Worm (Caenorhabditis elegans) whole organism, L1 larva: ENCODE data around the gene C02D5.2.
A peak's percentile ranks its signal among the peaks of the same experiment; 100 is the strongest.

ENCODE experiments used
- C34B4.2 ChIP-seq: sonication (generic microtip); optimal IDR thresholded peaks from 2 replicates; lab custom pipeline; 2017; ENCODE audit warnings: mild to moderate bottlenecking, missing genetic modification characterization, missing compliant biosample characterization
- aly-2 ChIP-seq: fragments of 150-350 bp; optimal IDR thresholded peaks from 2 replicates; lab custom pipeline; 2014; ENCODE audit warnings: missing biosample characterization, missing genetic modification characterization
- blmp-1 ChIP-seq: fragments of 150-350 bp; optimal IDR thresholded peaks from 2 replicates; lab custom pipeline; 2014; ENCODE audit warnings: missing biosample characterization, missing genetic modification characterization
- ceh-63 ChIP-seq: fragments of 200-800 bp; sonication (Bioruptor generic); optimal IDR thresholded peaks from 2 replicates; lab custom pipeline; 2018; ENCODE audit warnings: mild to moderate bottlenecking, missing genetic modification characterization, missing compliant biosample characterization
- ceh-8 ChIP-seq: fragments of 200-800 bp; sonication (Bioruptor generic); optimal IDR thresholded peaks from 2 replicates; lab custom pipeline; 2018; ENCODE audit warnings: mild to moderate bottlenecking, missing genetic modification characterization, moderate library complexity, missing compliant biosample characterization
- ceh-88 ChIP-seq: fragments of 200-800 bp; sonication (Bioruptor generic); IDR thresholded peaks from 2 replicates; pipeline ENCODE4 v1.3.6; 2022; ENCODE audit warnings: missing genetic modification characterization, missing compliant biosample characterization
- ces-1 ChIP-seq: fragments of 150-350 bp; optimal IDR thresholded peaks from 2 replicates; lab custom pipeline; 2014; ENCODE audit warnings: missing biosample characterization, missing genetic modification reagents, missing genetic modification characterization
- dpl-1 ChIP-seq, 3 experiments: fragments of 150-350 bp in 2 of 3; sonication (generic microtip) in 1 of 3; optimal IDR thresholded peaks; 2 replicates each; lab custom pipeline; 2014 to 2017; ENCODE audit warnings: missing biosample characterization in 3 of 3, missing genetic modification characterization in 3 of 3, missing genetic modification reagents in 3 of 3
- efl-1 ChIP-seq, 4 experiments: fragments of 150-350 bp; optimal IDR thresholded peaks in 3 of 4; peaks in 1 of 4; 1 replicate in 1 of 4; 2 replicates in 3 of 4; lab custom pipeline; 2014; ENCODE audit warnings: missing biosample characterization in 2 of 4, missing genetic modification characterization in 2 of 4, missing genetic modification reagents in 2 of 4
- elt-2 ChIP-seq: sonication (generic microtip); optimal IDR thresholded peaks from 2 replicates; lab custom pipeline; 2016; ENCODE audit warnings: missing genetic modification characterization, mild to moderate bottlenecking, inconsistent platforms, missing compliant biosample characterization, missing genetic modification reagents
- elt-3 ChIP-seq, 6 experiments: fragments of 150-350 bp in 1 of 6; sonication (generic microtip); optimal IDR thresholded peaks; 2 replicates each; lab custom pipeline; 2017 to 2018; ENCODE audit warnings: missing biosample characterization in 6 of 6, missing genetic modification characterization in 6 of 6, inconsistent platforms in 1 of 6
- ets-5 ChIP-seq: fragments of 200-800 bp; sonication (Bioruptor generic); IDR thresholded peaks from 2 replicates; pipeline ENCODE4 v1.3.6; 2022; ENCODE audit warnings: missing genetic modification characterization, missing compliant biosample characterization
- fkh-10 ChIP-seq: sonication (generic microtip); optimal IDR thresholded peaks from 2 replicates; lab custom pipeline; 2017; ENCODE audit warnings: missing biosample characterization, missing genetic modification reagents, missing genetic modification characterization
- fkh-8 ChIP-seq: sonication (generic microtip); optimal IDR thresholded peaks from 2 replicates; lab custom pipeline; 2016; ENCODE audit warnings: mild to moderate bottlenecking, missing genetic modification characterization, missing compliant biosample characterization
- grh-1 ChIP-seq: fragments of 200-800 bp; sonication (Bioruptor generic); IDR thresholded peaks from 2 replicates; pipeline ENCODE4 v1.3.6; 2022; ENCODE audit warnings: missing genetic modification reagents, missing genetic modification characterization, missing compliant biosample characterization
- hlh-17 ChIP-seq: fragments of 200-800 bp; sonication (Bioruptor generic); optimal IDR thresholded peaks from 2 replicates; lab custom pipeline; 2018; ENCODE audit warnings: missing genetic modification characterization, mild to moderate bottlenecking, missing compliant biosample characterization, moderate library complexity, borderline replicate concordance
- lin-14 ChIP-seq: fragments of 200-800 bp; sonication (Bioruptor generic); optimal IDR thresholded peaks from 2 replicates; lab custom pipeline; 2018; ENCODE audit warnings: mild to moderate bottlenecking, missing genetic modification characterization, moderate library complexity, missing compliant biosample characterization
- lir-3 ChIP-seq: sonication (generic microtip); optimal IDR thresholded peaks from 2 replicates; lab custom pipeline; 2016; ENCODE audit warnings: mild to moderate bottlenecking, missing genetic modification characterization, moderate library complexity, missing compliant biosample characterization; ENCODE audit not compliant: poor library complexity
- lsy-2 ChIP-seq, 2 experiments: fragments of 150-350 bp; optimal IDR thresholded peaks; 2 replicates each; lab custom pipeline; 2014; ENCODE audit warnings: missing biosample characterization in 2 of 2, missing genetic modification characterization in 2 of 2
- nhr-11 ChIP-seq: fragments of 150-350 bp; optimal IDR thresholded peaks from 2 replicates; lab custom pipeline; 2014; ENCODE audit warnings: missing biosample characterization, missing genetic modification characterization
- nhr-20 ChIP-seq: sonication (generic microtip); optimal IDR thresholded peaks from 2 replicates; lab custom pipeline; 2016; ENCODE audit warnings: mild to moderate bottlenecking, missing genetic modification characterization, missing compliant biosample characterization
- nhr-237 ChIP-seq: fragments of 150-350 bp; optimal IDR thresholded peaks from 2 replicates; lab custom pipeline; 2014; ENCODE audit warnings: missing biosample characterization, missing genetic modification characterization
- nhr-47 ChIP-seq: sonication (generic microtip); optimal IDR thresholded peaks from 2 replicates; lab custom pipeline; 2016; ENCODE audit warnings: mild to moderate bottlenecking, missing genetic modification characterization, moderate library complexity, missing compliant biosample characterization
- nhr-71 ChIP-seq: sonication (generic microtip); optimal IDR thresholded peaks from 2 replicates; lab custom pipeline; 2016; ENCODE audit warnings: mild to moderate bottlenecking, missing genetic modification characterization, moderate library complexity, missing compliant biosample characterization
- nhr-76 ChIP-seq: sonication (generic microtip); optimal IDR thresholded peaks from 2 replicates; lab custom pipeline; 2017; ENCODE audit warnings: missing biosample characterization, missing genetic modification characterization
- nhr-85 ChIP-seq: sonication (generic microtip); peaks from one replicate; lab custom pipeline; 2016; ENCODE audit warnings: missing genetic modification characterization, inconsistent platforms, missing compliant biosample characterization
- nhr-90 ChIP-seq: sonication (generic microtip); optimal IDR thresholded peaks from 2 replicates; lab custom pipeline; 2016; ENCODE audit warnings: mild to moderate bottlenecking, missing genetic modification characterization, missing compliant biosample characterization; ENCODE audit not compliant: poor library complexity
- pag-3 ChIP-seq: sonication (generic microtip); optimal IDR thresholded peaks from 2 replicates; lab custom pipeline; 2017; ENCODE audit warnings: missing genetic modification characterization, mild to moderate bottlenecking, missing compliant biosample characterization, antibody characterized with exemption, borderline replicate concordance; ENCODE audit not compliant: insufficient read depth
- pax-3 ChIP-seq: fragments of 200-800 bp; sonication (Bioruptor generic); optimal IDR thresholded peaks from 2 replicates; lab custom pipeline; 2018; ENCODE audit warnings: mild to moderate bottlenecking, missing genetic modification characterization, moderate library complexity, missing compliant biosample characterization
- rnt-1 ChIP-seq: sonication (generic microtip); optimal IDR thresholded peaks from 2 replicates; lab custom pipeline; 2016; ENCODE audit warnings: mild to moderate bottlenecking, missing genetic modification characterization, moderate library complexity, missing compliant biosample characterization
- sptf-1 ChIP-seq: fragments of 150-350 bp; optimal IDR thresholded peaks from 2 replicates; lab custom pipeline; 2014; ENCODE audit warnings: missing biosample characterization, missing genetic modification characterization
- tlp-1 ChIP-seq: fragments of 150-350 bp; optimal IDR thresholded peaks from 2 replicates; lab custom pipeline; 2014; ENCODE audit warnings: missing biosample characterization, missing genetic modification characterization
- unc-130 ChIP-seq: fragments of 150-350 bp; optimal IDR thresholded peaks from 2 replicates; lab custom pipeline; 2017; ENCODE audit warnings: missing biosample characterization, missing genetic modification characterization, inconsistent platforms
- unc-62 ChIP-seq: fragments of 150-350 bp; optimal IDR thresholded peaks from 2 replicates; lab custom pipeline; 2014; ENCODE audit warnings: missing biosample characterization, missing genetic modification reagents, missing genetic modification characterization
- unc-86 ChIP-seq: sonication (generic microtip); optimal IDR thresholded peaks from 2 replicates; lab custom pipeline; 2016; ENCODE audit warnings: missing genetic modification characterization, missing compliant biosample characterization
- zip-4 ChIP-seq: fragments of 200-800 bp; sonication (Bioruptor generic); optimal IDR thresholded peaks from 2 replicates; lab custom pipeline; 2018; ENCODE audit warnings: mild to moderate bottlenecking, missing genetic modification characterization, moderate library complexity, missing compliant biosample characterization

Gene C02D5.2

DNA sequence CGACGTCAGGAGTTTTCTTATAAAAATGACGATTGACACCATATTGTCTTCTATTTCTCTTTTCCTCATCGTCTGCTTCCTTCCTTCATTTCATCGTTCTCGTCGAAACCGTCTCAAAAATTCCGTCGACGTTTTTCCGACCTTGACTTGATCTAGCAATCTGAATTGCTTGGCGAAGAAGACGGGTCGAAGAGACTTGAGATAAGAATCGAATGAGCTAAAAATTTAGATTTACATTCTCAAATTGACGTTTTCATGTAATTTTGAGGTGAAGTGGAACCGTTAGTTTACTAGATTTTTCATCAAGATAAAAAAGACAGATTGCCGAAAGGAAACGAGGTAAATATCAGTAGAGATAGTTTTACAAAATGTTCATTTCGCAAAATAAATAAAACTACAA, 20.4 kb downstream of the C02D5.2 start:
- TF ChIP-seq rnt-1 (tag; lab: Kevin White, UChicago), result peak; percentile 0
- TF ChIP-seq nhr-20 (tag; lab: Kevin White, UChicago), result peak; percentile 28
- no peak for TF ChIP-seq unc-62
- no peak for TF ChIP-seq lir-3 (tag; lab: Kevin White, UChicago)
- peak; percentile 90 for TF ChIP-seq nhr-85 (tag; lab: Kevin White, UChicago)
- no peak for TF ChIP-seq fkh-8
- TF ChIP-seq lin-14 (GFP tag; lab: Kevin White, UChicago), result peak; percentile 75
- no peak for TF ChIP-seq nhr-11 (tag; lab: Kevin White, UChicago)

DNA sequence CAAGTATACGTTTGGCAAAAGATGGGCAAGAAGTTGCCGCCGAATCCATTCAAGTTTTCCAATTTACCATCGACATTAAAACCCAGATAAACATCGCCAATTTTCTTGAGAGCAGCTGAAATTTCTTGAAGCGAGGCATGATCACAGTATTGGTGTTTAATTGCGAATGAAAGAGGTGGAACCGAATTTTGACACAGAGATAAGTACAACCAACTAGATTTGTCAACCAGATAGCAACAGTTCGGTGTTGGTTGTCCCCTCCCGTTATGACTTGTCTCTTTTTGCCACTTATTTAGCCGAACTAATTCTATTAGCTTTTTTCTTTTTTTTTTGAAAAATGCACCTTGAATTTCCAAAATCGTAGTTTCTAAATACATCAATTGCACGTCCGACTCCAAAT, 21.2 kb downstream of the C02D5.2 start:
- TF ChIP-seq zip-4 (GFP tag; lab: Kevin White, UChicago) (no peak), lin-14 (GFP tag; lab: Kevin White, UChicago) (peak; percentile 22)
- TF ChIP-seq, all 84 proteins: peak for 1

DNA sequence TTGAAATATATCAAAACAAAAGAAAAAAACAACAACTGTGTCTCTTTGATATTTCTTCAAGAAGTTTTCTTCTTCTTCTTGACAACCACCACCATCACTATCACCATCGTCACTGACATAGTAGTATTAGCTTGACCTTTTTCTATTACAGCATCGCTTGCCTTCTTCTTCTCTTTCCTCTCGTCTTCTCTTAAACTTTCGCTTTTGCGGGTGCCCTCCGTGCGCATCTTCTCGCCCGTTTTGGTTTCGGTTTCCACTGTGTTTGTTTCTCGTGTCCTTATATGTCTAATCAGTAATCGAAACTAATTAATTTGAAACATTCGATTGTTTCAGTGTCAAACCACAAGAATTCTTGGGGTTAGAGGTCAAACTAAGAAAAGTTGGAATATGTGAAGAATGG, 22.2 kb downstream of the C02D5.2 start:
- TF ChIP-seq ceh-88 (GFP tag; lab: Robert Waterston, UW) (no peak), elt-3 (tag; optimal IDR thresholded peaks at IDR 0.05; lab: Kevin White, UChicago) (peak in 1 of 6 experiments; percentile 29), rnt-1 (tag; lab: Kevin White, UChicago) (no peak), sptf-1 (no peak), nhr-76 (tag; lab: Kevin White, UChicago) (no peak), hlh-17 (GFP tag; lab: Kevin White, UChicago) (no peak), tlp-1 (tag; lab: Kevin White, UChicago) (no peak), blmp-1 (tag; lab: Kevin White, UChicago) (peak; percentile 96), pag-3 (tag; lab: Kevin White, UChicago) (no peak)

DNA sequence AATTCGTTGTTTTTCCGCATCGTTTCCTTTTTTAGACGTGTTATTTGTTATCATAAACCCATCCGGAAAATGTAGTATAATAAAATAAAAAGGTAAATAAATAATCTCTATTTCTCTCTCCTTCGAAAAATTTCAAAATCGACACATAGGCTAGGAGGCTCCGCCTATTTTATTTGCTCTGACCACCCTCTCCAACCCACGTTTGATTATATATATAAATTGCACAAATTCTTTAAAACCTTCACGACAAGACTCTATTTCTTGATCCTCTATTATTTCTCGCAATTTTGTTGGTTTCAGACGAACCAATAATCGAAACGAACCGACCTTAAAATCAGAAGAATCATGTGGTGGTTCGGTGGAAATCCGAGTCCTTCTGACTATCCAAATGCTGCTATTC, 23.7 kb downstream of the C02D5.2 start, which contains the start of gene doxa-1:
Gene doxa-1, plus strand, starts transcription at position 301 of the 400 bp plus-strand sequence.
- TF ChIP-seq nhr-47 (tag; lab: Kevin White, UChicago), result no peak

DNA sequence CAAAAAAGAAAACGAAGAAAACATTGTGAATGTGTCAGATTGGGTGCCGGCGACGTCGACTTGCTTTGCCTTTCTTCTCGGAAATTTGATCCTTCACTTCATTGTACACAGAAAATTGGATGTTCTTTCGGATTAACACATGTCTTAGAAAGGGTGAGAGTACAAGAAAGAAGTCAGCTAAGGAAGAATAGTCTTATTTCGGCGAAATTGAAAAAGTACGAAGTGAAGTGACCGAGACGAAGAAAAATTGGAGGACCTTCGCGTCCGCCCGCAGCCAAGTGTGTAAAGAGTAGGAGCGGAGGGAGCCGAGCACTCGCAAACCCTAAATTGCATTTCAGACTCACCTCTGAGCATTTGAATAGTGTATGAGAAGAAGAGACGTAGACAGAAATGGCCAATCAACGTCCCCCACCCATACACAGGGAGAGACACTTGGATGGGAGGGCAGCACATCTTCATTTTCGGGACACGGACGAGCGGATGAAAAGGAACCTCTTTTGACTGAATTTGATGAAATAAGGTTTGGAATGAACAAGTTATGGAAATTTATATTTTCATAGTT, 31.5 kb downstream of the C02D5.2 start, which contains the start of gene glr-1:
Gene glr-1, minus strand, starts transcription at position 51 of the 562 bp plus-strand sequence.
- TF ChIP-seq unc-62, result no peak
- no peak for TF ChIP-seq dpl-1 (GFP tag; optimal IDR thresholded peaks at IDR 0.05; lab: Kevin White, UChicago)
- TF ChIP-seq unc-86 (tag; lab: Kevin White, UChicago), result no peak
- peak; percentile 64 for TF ChIP-seq lin-14 (GFP tag; lab: Kevin White, UChicago)
- TF ChIP-seq efl-1 (optimal IDR thresholded peaks at IDR 0.05; lab: Kevin White, UChicago), result no peak
- TF ChIP-seq efl-1 (GFP tag; optimal IDR thresholded peaks at IDR 0.05 in 1 of 2; lab: Kevin White, UChicago), result peak in 1 of 2 experiments; percentile 43
- no peak for TF ChIP-seq pag-3 (tag; lab: Kevin White, UChicago)
- TF ChIP-seq zip-4 (GFP tag; lab: Kevin White, UChicago), result no peak
- no peak for TF ChIP-seq nhr-71 (tag; lab: Kevin White, UChicago)
- TF ChIP-seq ceh-8 (GFP tag; lab: Kevin White, UChicago), result no peak
- TF ChIP-seq pax-3 (tag; lab: Kevin White, UChicago), result no peak
- no peak for TF ChIP-seq unc-130 (tag; lab: Kevin White, UChicago)
- TF ChIP-seq C34B4.2 (tag; lab: Kevin White, UChicago), result no peak
- TF ChIP-seq elt-2, result no peak
- peak; percentile 71 for TF ChIP-seq ces-1
- TF ChIP-seq ets-5 (GFP tag; lab: Robert Waterston, UW), result no peak
- no peak for TF ChIP-seq grh-1 (GFP tag; lab: Robert Waterston, UW)
- TF ChIP-seq nhr-237 (tag; lab: Kevin White, UChicago), result no peak
- no peak for TF ChIP-seq ceh-63 (GFP tag; lab: Kevin White, UChicago)
- no peak for TF ChIP-seq aly-2 (tag; lab: Kevin White, UChicago)
- TF ChIP-seq lsy-2 (tag; optimal IDR thresholded peaks at IDR 0.05; lab: Kevin White, UChicago), result no peak
- TF ChIP-seq fkh-10 (GFP tag; lab: Kevin White, UChicago), result peak; percentile 74
- no peak for TF ChIP-seq nhr-90 (tag; lab: Kevin White, UChicago)
- TF ChIP-seq, all 84 proteins: peak for 4
